Fruit fly (Drosophila melanogaster): ENCODE data around the gene GluRS-m.

GluRS-m gene

dm6 chr3L:16429451-16429850 lies 12.5 kb upstream of the GluRS-m start (continued):
- no peak for TF ChIP-seq crp (GFP tag; optimal IDR thresholded peaks at IDR 0.05)
- TF ChIP-seq CG4820 (GFP tag; optimal IDR thresholded peaks at IDR 0.05), result no peak
- TF ChIP-seq Antp (GFP tag; optimal IDR thresholded peaks at IDR 0.05), result no peak
- TF ChIP-seq CG17328 (GFP tag; IDR thresholded peaks at IDR 0.05), result 0 out of 2 replicates have a peak, but pooled peaks have one; percentile 8
- TF ChIP-seq CG17568 (GFP tag; optimal IDR thresholded peaks at IDR 0.05), result no peak
- no peak for TF ChIP-seq sim (GFP tag; IDR thresholded peaks at IDR 0.05)
- TF ChIP-seq Rx (GFP tag; IDR thresholded peaks at IDR 0.05), result no peak
- TF ChIP-seq Sox100B (GFP tag; optimal IDR thresholded peaks at IDR 0.05), result no peak
- no peak for TF ChIP-seq CG15514 (GFP tag; optimal IDR thresholded peaks at IDR 0.05)
- no peak for TF ChIP-seq CG12744 (GFP tag; optimal IDR thresholded peaks at IDR 0.05)
- TF ChIP-seq trh (GFP tag; optimal IDR thresholded peaks at IDR 0.05), result no peak
- no peak for TF ChIP-seq Oaz (GFP tag; IDR thresholded peaks at IDR 0.05)
- no peak for TF ChIP-seq CG17385 (GFP tag; optimal IDR thresholded peaks at IDR 0.05)
- no peak for TF ChIP-seq hth (optimal IDR thresholded peaks at IDR 0.05)
- no peak for TF ChIP-seq CG4360 (GFP tag; IDR thresholded peaks at IDR 0.05)
- no peak for TF ChIP-seq Jarid2 (GFP tag; optimal IDR thresholded peaks at IDR 0.05)
- TF ChIP-seq exex (tag; optimal IDR thresholded peaks at IDR 0.05), result no peak
- no peak for TF ChIP-seq NC2α (GFP tag; optimal IDR thresholded peaks at IDR 0.05)
- TF ChIP-seq Camta (GFP tag; optimal IDR thresholded peaks at IDR 0.05), result no peak
- TF ChIP-seq Myb (GFP tag; optimal IDR thresholded peaks at IDR 0.05), result no peak
- no peak for TF ChIP-seq Six4 (GFP tag; optimal IDR thresholded peaks at IDR 0.05)
- TF ChIP-seq CG6175 (GFP tag; IDR thresholded peaks at IDR 0.05), result no peak
- no peak for TF ChIP-seq luna (GFP tag; optimal IDR thresholded peaks at IDR 0.05)
- TF ChIP-seq CTCF (GFP tag; optimal IDR thresholded peaks at IDR 0.05), result no peak
- no peak for TF ChIP-seq scrt (GFP tag; optimal IDR thresholded peaks at IDR 0.05)
- no peak for TF ChIP-seq Atf-2 (GFP tag; optimal IDR thresholded peaks at IDR 0.05)
- no peak for TF ChIP-seq pho (GFP tag; optimal IDR thresholded peaks at IDR 0.05)
- no peak for TF ChIP-seq Adf1 (GFP tag; IDR thresholded peaks at IDR 0.05)
- TF ChIP-seq BEAF-32 (GFP tag; optimal IDR thresholded peaks at IDR 0.05), result no peak
- TF ChIP-seq Opbp (GFP tag; IDR thresholded peaks at IDR 0.05; ENCODE audit: partially characterized antibody), result no peak
- TF ChIP-seq jigr1 (GFP tag; IDR thresholded peaks at IDR 0.05), result no peak
- no peak for TF ChIP-seq CG17612 (GFP tag; IDR thresholded peaks at IDR 0.05)
- TF ChIP-seq Hsf (GFP tag; optimal IDR thresholded peaks at IDR 0.05), result no peak
- no peak for TF ChIP-seq vvl (GFP tag; IDR thresholded peaks at IDR 0.05)
- TF ChIP-seq CG17912 (GFP tag; optimal IDR thresholded peaks at IDR 0.05), result no peak
- TF ChIP-seq ind (GFP tag; optimal IDR thresholded peaks at IDR 0.05), result no peak
- TF ChIP-seq CG1792 (GFP tag; optimal IDR thresholded peaks at IDR 0.05), result no peak
- TF ChIP-seq CG7271 (tag; optimal IDR thresholded peaks at IDR 0.05), result no peak
- no peak for TF ChIP-seq CrebB (tag; optimal IDR thresholded peaks at IDR 0.05)
- no peak for TF ChIP-seq CG7372 (GFP tag; IDR thresholded peaks at IDR 0.05)
- TF ChIP-seq CG9609 (GFP tag; optimal IDR thresholded peaks at IDR 0.05), result no peak
- no peak for TF ChIP-seq insv (GFP tag; optimal IDR thresholded peaks at IDR 0.05)
- TF ChIP-seq Trl (optimal IDR thresholded peaks at IDR 0.05), result no peak
- peak; percentile 16 for TF ChIP-seq Trl (GFP tag; optimal IDR thresholded peaks at IDR 0.05)
- TF ChIP-seq Drgx (GFP tag; IDR thresholded peaks at IDR 0.05), result no peak
- TF ChIP-seq emc (GFP tag; optimal IDR thresholded peaks at IDR 0.05), result no peak
- TF ChIP-seq trem (tag; optimal IDR thresholded peaks at IDR 0.05), result no peak
- TF ChIP-seq Dp (GFP tag; optimal IDR thresholded peaks at IDR 0.05), result no peak
- peak; percentile 33 for TF ChIP-seq CG31365 (tag; optimal IDR thresholded peaks at IDR 0.05)
- no peak for TF ChIP-seq CG16815 (GFP tag; optimal IDR thresholded peaks at IDR 0.05)
- TF ChIP-seq btn (GFP tag; optimal IDR thresholded peaks at IDR 0.05), result no peak
- no peak for TF ChIP-seq org-1 (GFP tag; optimal IDR thresholded peaks at IDR 0.05)
- no peak for TF ChIP-seq ac (GFP tag; optimal IDR thresholded peaks at IDR 0.05)
- no peak for TF ChIP-seq sc (optimal IDR thresholded peaks at IDR 0.05)
- peak; percentile 13 for TF ChIP-seq sc (GFP tag; optimal IDR thresholded peaks at IDR 0.05)

Data from whole organism, embryonic.